Worm (Caenorhabditis elegans): Measurements from ENCODE around the gene sams-4.

The sams-4 gene

ce11 chrIV:5850765-5851377 lies 4.7 kb upstream of the sams-4 start:
- TF ChIP-seq Y48G9A.11 (GFP tag; IDR thresholded peaks at IDR 0.05) = 0 out of 2 replicates have a peak, but pooled peaks have one; percentile 9
- peak; percentile 59; the same call in 1 of the 2 replicates for TF ChIP-seq snpc-1.2 (GFP tag; IDR thresholded peaks at IDR 0.05)
- TF ChIP-seq lin-38 (GFP tag; IDR thresholded peaks at IDR 0.05) = peak; percentile 32; the same call in 1 of the 2 replicates
- peak in 1 of 2 experiments; percentile 52 for TF ChIP-seq unc-62 (GFP tag; optimal IDR thresholded peaks at IDR 0.05 in 1 of 2)
- TF ChIP-seq unc-62 (tag; optimal IDR thresholded peaks at IDR 0.05) = no peak
- no peak for TF ChIP-seq ztf-7 (tag; optimal IDR thresholded peaks at IDR 0.05)
- TF ChIP-seq hlh-11 (tag; optimal IDR thresholded peaks at IDR 0.05) = no peak
- peak; percentile 58 for TF ChIP-seq F49E8.2 (tag; optimal IDR thresholded peaks at IDR 0.05; ENCODE audit: borderline replicate concordance)

- TF ChIP-seq madf-9 (GFP tag; conservative IDR thresholded peaks at IDR 0.05) = no peak
- TF ChIP-seq hlh-30 (tag; optimal IDR thresholded peaks at IDR 0.05; ENCODE audit: insufficient read depth) = peak; percentile 7
- TF ChIP-seq ztf-11 (tag; optimal IDR thresholded peaks at IDR 0.05) = no peak
- TF ChIP-seq pha-4 (GFP tag; IDR thresholded peaks at IDR 0.05) = no peak
- TF ChIP-seq pha-4 (tag; optimal IDR thresholded peaks at IDR 0.05) = peak; percentile 25
- no peak for TF ChIP-seq lin-29 (GFP tag; IDR thresholded peaks at IDR 0.05)
- TF ChIP-seq lin-13 (GFP tag; optimal IDR thresholded peaks at IDR 0.05) = no peak
- no peak for TF ChIP-seq mdt-29 (GFP tag; IDR thresholded peaks at IDR 0.05)
- TF ChIP-seq ceh-20 (GFP tag; IDR thresholded peaks at IDR 0.05) = no peak
- peak; percentile 8; the same call in 1 of the 2 replicates for TF ChIP-seq lin-38 (GFP tag; IDR thresholded peaks at IDR 0.05)
- peak; percentile 57 for TF ChIP-seq dpl-1 (GFP tag; optimal IDR thresholded peaks at IDR 0.05)
- no peak for TF ChIP-seq zfp-3 (GFP tag; conservative IDR thresholded peaks at IDR 0.05)
- TF ChIP-seq snpc-1.2 (GFP tag; IDR thresholded peaks at IDR 0.05) = peak; percentile 62
- peak; percentile 36 for TF ChIP-seq mep-1 (tag; optimal IDR thresholded peaks at IDR 0.05)
- TF ChIP-seq lin-39 (tag; optimal IDR thresholded peaks at IDR 0.05) = no peak
- TF ChIP-seq lsy-2 (tag; optimal IDR thresholded peaks at IDR 0.05) = peak in 1 of 2 experiments; percentile 64
These were observed 2.0 kb upstream of the sams-4 start, which contains the start of gene sams-3 for ce11 chrIV:5847986-5848707. sams-3 (plus strand) TSS chrIV:5848657.

- TF ChIP-seq aha-1 (tag) (peak; percentile 5), mxl-2 (GFP tag; conservative IDR thresholded peaks at IDR 0.05) (no peak), ceh-82 (tag; optimal IDR thresholded peaks at IDR 0.05) (no peak), nhr-48 (tag; optimal IDR thresholded peaks at IDR 0.05) (no peak)
These were observed 3.3 kb downstream of the sams-4 start for ce11 chrIV:5842905-5843304.

ce11 chrIV:5839178-5839577 lies 7.0 kb downstream of the sams-4 start, which contains the start of gene C06E7.2:
C06E7.2 (plus strand) TSS chrIV:5839478.
- no peak for TF ChIP-seq zfp-2 (tag; optimal IDR thresholded peaks at IDR 0.05)
- TF ChIP-seq mdl-1 (tag; optimal IDR thresholded peaks at IDR 0.05) = no peak
- TF ChIP-seq daf-12 (tag; optimal IDR thresholded peaks at IDR 0.05) = no peak
- no peak for TF ChIP-seq ceh-44 (GFP tag; IDR thresholded peaks at IDR 0.05)
- no peak for TF ChIP-seq ces-1 (GFP tag; optimal IDR thresholded peaks at IDR 0.05)
- no peak for TF ChIP-seq set-16 (GFP tag; IDR thresholded peaks at IDR 0.05)
- TF ChIP-seq zfp-3 (GFP tag; conservative IDR thresholded peaks at IDR 0.05) = no peak
- TF ChIP-seq mep-1 (tag; optimal IDR thresholded peaks at IDR 0.05) = no peak
- no peak for TF ChIP-seq dmd-8 (GFP tag; IDR thresholded peaks at IDR 0.05)
- TF ChIP-seq pha-4 (GFP tag; IDR thresholded peaks at IDR 0.05) = no peak
- no peak for TF ChIP-seq pha-4 (tag; optimal IDR thresholded peaks at IDR 0.05)
- TF ChIP-seq ceh-82 (tag; optimal IDR thresholded peaks at IDR 0.05) = no peak
- TF ChIP-seq gei-8 (GFP tag; optimal IDR thresholded peaks at IDR 0.05) = no peak
- no peak for TF ChIP-seq lin-38 (GFP tag; IDR thresholded peaks at IDR 0.05)
- TF ChIP-seq madf-5 (GFP tag; IDR thresholded peaks at IDR 0.05) = no peak
- no peak for TF ChIP-seq mxl-3 (GFP tag; optimal IDR thresholded peaks at IDR 0.05)
- no peak for TF ChIP-seq skn-1 (tag; optimal IDR thresholded peaks at IDR 0.05)

Measured in whole organism, L4 larva.